Fruit fly (Drosophila melanogaster) whole organism, wandering third instar larva: ENCODE results near the gene nudC.

Experiments used
- Dfd ChIP-seq: fragments of >200 bp; optimal IDR thresholded peaks from 2 replicates; lab custom pipeline; 2017; ENCODE audit warnings: missing biosample characterization, missing genetic modification characterization
- Hnf4 ChIP-seq: fragments of 200-800 bp; sonication (Bioruptor generic); optimal IDR thresholded peaks from 2 replicates; lab custom pipeline; 2016; ENCODE audit warnings: missing biosample characterization, mild to moderate bottlenecking, missing genetic modification characterization
- Hr78 ChIP-seq: fragments of >200 bp; optimal IDR thresholded peaks from 2 replicates; lab custom pipeline; 2017; ENCODE audit warnings: missing biosample characterization, missing genetic modification characterization
- Hr83 ChIP-seq: fragments of 200-300 bp; sonication (Bioruptor generic); optimal IDR thresholded peaks from 2 replicates; lab custom pipeline; 2016; ENCODE audit warnings: missing biosample characterization, mild to moderate bottlenecking, missing genetic modification characterization, moderate library complexity; ENCODE audit not compliant: poor library complexity, severe bottlenecking
- br ChIP-seq: fragments of 200-800 bp; sonication (Bioruptor generic); optimal IDR thresholded peaks from 2 replicates; lab custom pipeline; 2016; ENCODE audit warnings: missing biosample characterization, missing genetic modification characterization
- brk ChIP-seq: fragments of 200-800 bp; sonication (Bioruptor generic); optimal IDR thresholded peaks from 2 replicates; lab custom pipeline; 2016; ENCODE audit warnings: missing biosample characterization, mild to moderate bottlenecking, missing genetic modification characterization
- pan ChIP-seq: fragments of >200 bp; optimal IDR thresholded peaks from 2 replicates; lab custom pipeline; 2017
- psq ChIP-seq: fragments of 200-800 bp; sonication (Bioruptor generic); optimal IDR thresholded peaks from 3 replicates; lab custom pipeline; 2017; ENCODE audit warnings: missing biosample characterization, mild to moderate bottlenecking, missing genetic modification characterization, moderate library complexity
- tai ChIP-seq: sonication (Bioruptor generic); optimal IDR thresholded peaks from 2 replicates; lab custom pipeline; 2016; ENCODE audit warnings: missing biosample characterization, missing genetic modification characterization
- woc ChIP-seq: sonication (Bioruptor generic); optimal IDR thresholded peaks from 2 replicates; lab custom pipeline; 2016; ENCODE audit warnings: missing biosample characterization, mild to moderate bottlenecking, missing genetic modification characterization

- TF ChIP-seq br (GFP tag; lab: Kevin White, UChicago) (no peak), tai (GFP tag; lab: Kevin White, UChicago) (no peak), brk (GFP tag; lab: Kevin White, UChicago) (no peak), Hr78 (GFP tag; lab: Kevin White, UChicago) (no peak), woc (GFP tag; lab: Kevin White, UChicago) (no peak), Dfd (no peak), pan (lab: Kevin White, UChicago) (no peak), Hr83 (GFP tag; lab: Kevin White, UChicago) (no peak), Hnf4 (GFP tag; lab: Kevin White, UChicago) (no peak), psq (GFP tag; lab: Kevin White, UChicago) (no peak)
These were observed 58.2 kb downstream of the nudC start, which contains the start of gene CG9951 for dm6 chr3L:16862958-16863357.
